Worm (Caenorhabditis elegans) whole organism, L3 larva: ENCODE data around the gene tbcc-1.
A peak's percentile ranks its signal among the peaks of the same experiment; 100 is the strongest.

Experiments used
- ama-1 ChIP-seq: fragments of 150-350 bp; optimal IDR thresholded peaks from 2 replicates; lab custom pipeline; 2018
- ceh-16 ChIP-seq: sonication (generic microtip); optimal IDR thresholded peaks from 2 replicates; lab custom pipeline; 2017; ENCODE audit warnings: missing biosample characterization, missing genetic modification characterization
- ceh-28 ChIP-seq: fragments of 150-350 bp; optimal IDR thresholded peaks from 2 replicates; lab custom pipeline; 2014; ENCODE audit warnings: missing biosample characterization, missing genetic modification reagents, missing genetic modification characterization
- daf-12 ChIP-seq: fragments of 150-350 bp; optimal IDR thresholded peaks from 2 replicates; lab custom pipeline; 2014; ENCODE audit warnings: missing biosample characterization, missing genetic modification reagents, missing genetic modification characterization
- elt-1 ChIP-seq: fragments of 150-350 bp; optimal IDR thresholded peaks from 2 replicates; lab custom pipeline; 2014; ENCODE audit warnings: missing biosample characterization, missing genetic modification characterization
- elt-3 ChIP-seq, 3 experiments: fragments of 150-350 bp in 1 of 3; sonication (generic microtip) in 2 of 3; optimal IDR thresholded peaks; 2 replicates in 2 of 3; 4 replicates in 1 of 3; lab custom pipeline; 2014 to 2017; ENCODE audit warnings: missing biosample characterization in 3 of 3, missing genetic modification characterization in 3 of 3
- eor-1 ChIP-seq, 2 experiments: fragments of 150-350 bp; optimal IDR thresholded peaks; 2 replicates each; lab custom pipeline; 2014 to 2018; ENCODE audit warnings: missing biosample characterization in 2 of 2, missing genetic modification characterization in 2 of 2
- fkh-10 ChIP-seq: sonication (generic microtip); optimal IDR thresholded peaks from 2 replicates; lab custom pipeline; 2017; ENCODE audit warnings: missing biosample characterization, missing genetic modification reagents, missing genetic modification characterization
- fkh-2 ChIP-seq: fragments of 150-350 bp; optimal IDR thresholded peaks from 2 replicates; lab custom pipeline; 2014; ENCODE audit warnings: missing biosample characterization, missing genetic modification reagents, missing genetic modification characterization
- hmg-11 ChIP-seq: sonication (generic microtip); optimal IDR thresholded peaks from 2 replicates; lab custom pipeline; 2016; ENCODE audit warnings: missing genetic modification characterization, missing compliant biosample characterization
- lin-15B ChIP-seq: fragments of 150-350 bp; optimal IDR thresholded peaks from 2 replicates; lab custom pipeline; 2014; ENCODE audit warnings: missing biosample characterization, missing genetic modification characterization
- lin-39 ChIP-seq: fragments of 150-350 bp; optimal IDR thresholded peaks from 2 replicates; lab custom pipeline; 2018; ENCODE audit warnings: missing biosample characterization, missing genetic modification reagents, missing genetic modification characterization
- mdl-1 ChIP-seq: fragments of 150-350 bp; optimal IDR thresholded peaks from 2 replicates; lab custom pipeline; 2014; ENCODE audit warnings: missing biosample characterization, missing genetic modification characterization
- nhr-12 ChIP-seq: fragments of 150-350 bp; optimal IDR thresholded peaks from 2 replicates; lab custom pipeline; 2014; ENCODE audit warnings: missing biosample characterization, missing genetic modification characterization
- nhr-23 ChIP-seq: fragments of 150-350 bp; optimal IDR thresholded peaks from 2 replicates; lab custom pipeline; 2014; ENCODE audit warnings: missing biosample characterization, missing genetic modification reagents, missing genetic modification characterization
- nhr-237 ChIP-seq: fragments of 150-350 bp; optimal IDR thresholded peaks from 2 replicates; lab custom pipeline; 2014; ENCODE audit warnings: missing biosample characterization, missing genetic modification characterization
- nhr-25 ChIP-seq: sonication (generic microtip); optimal IDR thresholded peaks from 2 replicates; lab custom pipeline; 2017; ENCODE audit warnings: missing biosample characterization, missing genetic modification characterization
- nhr-28 ChIP-seq: fragments of 150-350 bp; optimal IDR thresholded peaks from 2 replicates; lab custom pipeline; 2014; ENCODE audit warnings: missing biosample characterization, missing genetic modification characterization
- nhr-43 ChIP-seq: sonication (generic microtip); optimal IDR thresholded peaks from 2 replicates; lab custom pipeline; 2016; ENCODE audit warnings: mild to moderate bottlenecking, missing genetic modification characterization, missing compliant biosample characterization; ENCODE audit not compliant: poor library complexity, severe bottlenecking
- sea-2 ChIP-seq: fragments of 150-350 bp; sonication (generic microtip); optimal IDR thresholded peaks from 4 replicates; lab custom pipeline; 2014; ENCODE audit warnings: missing biosample characterization, missing genetic modification reagents, missing genetic modification characterization
- skn-1 ChIP-seq: fragments of 150-350 bp; optimal IDR thresholded peaks from 2 replicates; lab custom pipeline; 2014; ENCODE audit warnings: missing biosample characterization, missing genetic modification characterization
- tbx-2 ChIP-seq: sonication (generic microtip); optimal IDR thresholded peaks from 2 replicates; lab custom pipeline; 2016; ENCODE audit warnings: mild to moderate bottlenecking, missing genetic modification characterization, missing compliant biosample characterization
- unc-39 ChIP-seq: sonication (generic microtip); optimal IDR thresholded peaks from 4 replicates; lab custom pipeline; 2017; ENCODE audit warnings: missing biosample characterization, missing genetic modification characterization
- unc-62 ChIP-seq: fragments of 150-350 bp; sonication (generic microtip); optimal IDR thresholded peaks from 4 replicates; lab custom pipeline; 2014; ENCODE audit warnings: missing biosample characterization, missing genetic modification reagents, missing genetic modification characterization
- zag-1 ChIP-seq: fragments of 150-350 bp; optimal IDR thresholded peaks from 2 replicates; lab custom pipeline; 2014; ENCODE audit warnings: missing biosample characterization, missing genetic modification characterization
- ztf-11 ChIP-seq: fragments of 150-350 bp; optimal IDR thresholded peaks from 2 replicates; lab custom pipeline; 2014; ENCODE audit warnings: missing biosample characterization, missing genetic modification characterization
- ztf-4 ChIP-seq: fragments of 150-350 bp; optimal IDR thresholded peaks from 2 replicates; lab custom pipeline; 2014; ENCODE audit warnings: missing biosample characterization, missing genetic modification characterization

tbcc-1 gene

ce11 chrIII:2832483-2832882 is 44.2 kb downstream of the tbcc-1 start, which contains the start of gene Y71H2AM.29:
TSS of gene Y71H2AM.29 (plus strand) at chrIII:2832783.
- no peak for TF ChIP-seq nhr-25 (tag; lab: Kevin White, UChicago)
- TF ChIP-seq unc-62 (GFP tag; lab: Kevin White, UChicago), result no peak
- TF ChIP-seq fkh-10 (GFP tag; lab: Kevin White, UChicago), result no peak
- TF ChIP-seq ceh-16, result no peak
- TF ChIP-seq lin-15B (tag; lab: Kevin White, UChicago), result no peak
- TF ChIP-seq sea-2 (GFP tag; lab: Kevin White, UChicago), result no peak
- TF ChIP-seq, all 47 proteins: peak for 0

DNA sequence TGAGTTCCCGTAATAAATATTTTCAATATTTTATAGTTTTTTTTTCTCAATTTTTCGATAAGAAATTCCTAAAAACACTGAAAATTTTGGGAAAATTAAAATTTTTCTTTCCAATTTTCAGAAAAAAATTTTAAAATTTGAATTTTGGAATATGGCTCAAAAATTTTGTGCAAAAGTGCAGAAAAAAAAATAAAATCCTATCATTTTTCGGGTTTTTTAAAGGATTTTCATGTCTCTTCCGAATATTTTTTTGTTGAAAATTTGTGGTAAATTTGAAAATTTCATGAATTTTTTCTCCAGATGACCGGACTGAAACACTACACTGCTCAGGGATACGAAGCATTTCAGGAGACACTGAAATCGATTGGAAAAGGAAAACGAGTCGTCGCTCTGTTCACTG is 46.1 kb downstream of the tbcc-1 start, which contains the start of gene txdc-17:
Gene txdc-17, plus strand, starts transcription at position 301 of the 400 bp plus-strand sequence.
- TF ChIP-seq zag-1 (tag; lab: Kevin White, UChicago) (no peak), fkh-10 (GFP tag; lab: Kevin White, UChicago) (no peak), ztf-4 (tag; lab: Kevin White, UChicago) (no peak), ztf-11 (no peak), tbx-2 (tag; lab: Kevin White, UChicago) (no peak), ama-1 (lab: Kevin White, UChicago) (no peak), mdl-1 (tag; lab: Kevin White, UChicago) (no peak), eor-1 (tag; optimal IDR thresholded peaks at IDR 0.05; lab: Kevin White, UChicago) (no peak), nhr-43 (tag; lab: Kevin White, UChicago) (no peak), fkh-2 (tag; lab: Kevin White, UChicago) (no peak), nhr-237 (tag; lab: Kevin White, UChicago) (no peak)

- TF ChIP-seq ceh-28 (tag; lab: Kevin White, UChicago), result peak; percentile 89
- no peak for TF ChIP-seq nhr-25 (tag; lab: Kevin White, UChicago)
These were observed 46.8 kb downstream of the tbcc-1 start for ce11 chrIII:2834998-2835397.

- TF ChIP-seq nhr-23, result no peak
- TF ChIP-seq hmg-11 (tag; lab: Kevin White, UChicago), result no peak
- no peak for TF ChIP-seq nhr-12 (tag; lab: Kevin White, UChicago)
- TF ChIP-seq lin-39, result no peak
- no peak for TF ChIP-seq elt-3 (tag; optimal IDR thresholded peaks at IDR 0.05; lab: Kevin White, UChicago)
- no peak for TF ChIP-seq nhr-43 (tag; lab: Kevin White, UChicago)
- no peak for TF ChIP-seq ama-1 (lab: Kevin White, UChicago)
- TF ChIP-seq ztf-11, result no peak
- no peak for TF ChIP-seq elt-1
- no peak for TF ChIP-seq daf-12 (tag; lab: Kevin White, UChicago)
- TF ChIP-seq nhr-28, result no peak
- TF ChIP-seq sea-2 (GFP tag; lab: Kevin White, UChicago), result no peak
These were observed 48.1 kb downstream of the tbcc-1 start, which contains the start of gene josd-1 for ce11 chrIII:2836339-2836738. TSS of gene josd-1 (plus strand) at chrIII:2836639.

DNA sequence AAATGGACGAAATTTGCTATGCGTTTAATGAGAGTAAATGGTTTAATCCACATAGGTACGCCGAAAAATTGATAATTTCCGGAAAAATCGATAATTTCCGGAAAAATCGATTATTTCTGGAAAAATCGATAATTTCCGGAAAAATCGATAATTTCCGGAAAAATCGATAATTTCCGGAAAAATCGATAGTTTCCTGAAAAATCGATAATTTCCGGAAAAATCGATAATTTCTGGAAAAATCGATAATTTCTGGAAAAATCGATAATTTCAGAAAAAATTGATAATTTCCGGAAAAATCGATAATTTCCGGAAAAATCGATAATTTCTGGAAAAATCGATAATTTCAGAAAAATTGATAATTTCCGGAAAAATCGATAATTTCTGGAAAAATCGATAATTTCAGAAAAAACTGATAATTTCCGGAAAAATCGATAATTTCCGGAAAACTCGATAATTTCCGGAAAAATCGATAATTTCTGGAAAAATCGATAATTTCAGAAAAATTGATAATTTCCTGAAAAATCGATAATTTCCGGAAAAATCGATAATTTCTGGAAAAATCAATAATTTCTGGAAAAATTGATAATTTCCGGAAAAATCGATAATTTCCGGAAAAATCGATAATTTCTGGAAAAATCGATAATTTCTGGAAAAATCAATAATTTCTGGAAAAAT is 48.6 kb downstream of the tbcc-1 start:
- peak; percentile 98 for TF ChIP-seq ceh-28 (tag; lab: Kevin White, UChicago)
- TF ChIP-seq, all 47 proteins: peak for 1; not testable (repeated sequence) for 46

ce11 chrIII:2840877-2841540 is 52.8 kb downstream of the tbcc-1 start, which contains the start of gene Y71H2AR.2:
TSS of gene Y71H2AR.2 (minus strand) at chrIII:2840927.
- TF ChIP-seq unc-39 (tag; lab: Kevin White, UChicago), result no peak
- no peak for TF ChIP-seq fkh-2 (tag; lab: Kevin White, UChicago)
- no peak for TF ChIP-seq fkh-10 (GFP tag; lab: Kevin White, UChicago)
- TF ChIP-seq unc-62 (GFP tag; lab: Kevin White, UChicago), result no peak
- TF ChIP-seq skn-1, result no peak
